Worm (Caenorhabditis elegans) whole organism, L2 larva: ENCODE results near the gene T05A7.6.

Experiments
- F13H6.1 ChIP-seq: sonication (generic microtip); optimal IDR thresholded peaks from 2 replicates; lab custom pipeline; 2016; ENCODE audit warnings: missing genetic modification characterization, missing compliant biosample characterization
- egl-27 ChIP-seq: sonication (generic microtip); optimal IDR thresholded peaks from 3 replicates; lab custom pipeline; 2017; ENCODE audit warnings: missing biosample characterization, missing genetic modification reagents, missing genetic modification characterization
- lin-11 ChIP-seq: fragments of 150-350 bp; sonication (generic microtip); optimal IDR thresholded peaks from 2 replicates; lab custom pipeline; 2014; ENCODE audit warnings: missing biosample characterization, missing genetic modification characterization, inconsistent platforms, mixed read lengths
- nhr-11 ChIP-seq: fragments of 150-350 bp; optimal IDR thresholded peaks from 2 replicates; lab custom pipeline; 2014; ENCODE audit warnings: missing biosample characterization, missing genetic modification characterization
- nhr-12 ChIP-seq: fragments of 150-350 bp; optimal IDR thresholded peaks from 2 replicates; lab custom pipeline; 2014; ENCODE audit warnings: missing biosample characterization, missing genetic modification characterization
- nhr-21 ChIP-seq: fragments of 150-350 bp; optimal IDR thresholded peaks from 2 replicates; lab custom pipeline; 2014; ENCODE audit warnings: missing biosample characterization, missing genetic modification characterization
- nhr-23 ChIP-seq: fragments of 150-350 bp; optimal IDR thresholded peaks from 2 replicates; lab custom pipeline; 2014; ENCODE audit warnings: missing biosample characterization, missing genetic modification reagents, missing genetic modification characterization
- nhr-6 ChIP-seq: fragments of 150-350 bp; optimal IDR thresholded peaks from 2 replicates; lab custom pipeline; 2014; ENCODE audit warnings: missing biosample characterization, missing genetic modification characterization
- nhr-77 ChIP-seq: fragments of 150-350 bp; optimal IDR thresholded peaks from 2 replicates; lab custom pipeline; 2014; ENCODE audit warnings: missing biosample characterization, missing genetic modification characterization
- sma-3 ChIP-seq: sonication (generic microtip); optimal IDR thresholded peaks from 2 replicates; lab custom pipeline; 2016; ENCODE audit warnings: missing genetic modification reagents, missing genetic modification characterization, missing compliant biosample characterization
- ztf-4 ChIP-seq: fragments of 150-350 bp; optimal IDR thresholded peaks from 2 replicates; lab custom pipeline; 2014; ENCODE audit warnings: missing biosample characterization, missing genetic modification characterization

ce11 chrII:4673242-4673641 is 1.6 kb upstream of the T05A7.6 start:
- no peak for TF ChIP-seq nhr-23 (tag; lab: Kevin White, UChicago)
- no peak for TF ChIP-seq ztf-4
- no peak for TF ChIP-seq egl-27
- no peak for TF ChIP-seq nhr-6
- TF ChIP-seq sma-3 (GFP tag; lab: Kevin White, UChicago), result no peak
- no peak for TF ChIP-seq lin-11
- no peak for TF ChIP-seq nhr-21 (tag; lab: Kevin White, UChicago)
- TF ChIP-seq F13H6.1, result no peak
- no peak for TF ChIP-seq nhr-77
- TF ChIP-seq nhr-12 (tag; lab: Kevin White, UChicago), result no peak
- no peak for TF ChIP-seq nhr-11 (tag; lab: Kevin White, UChicago)
